Worm (Caenorhabditis elegans): ENCODE data around the gene F23D12.7.

F23D12.7 gene

ce11 chrX:14486503-14486902 lies 32.9 kb upstream of the F23D12.7 start:
- peak; percentile 16 for TF ChIP-seq blmp-1 (tag; optimal IDR thresholded peaks at IDR 0.05)
- no peak for TF ChIP-seq nhr-85 (tag)

ce11 chrX:14484827-14485226 lies 31.2 kb upstream of the F23D12.7 start, which contains the start of gene M163.8:
TSS of gene M163.8 (plus strand) at chrX:14485127.
- no peak for TF ChIP-seq snu-23 (GFP tag; optimal IDR thresholded peaks at IDR 0.05)
- TF ChIP-seq nhr-85 (tag), result peak; percentile 21

- TF ChIP-seq nhr-84 (tag; optimal IDR thresholded peaks at IDR 0.05), result no peak
- TF ChIP-seq snpc-4 (tag; optimal IDR thresholded peaks at IDR 0.05), result peak; percentile 77
Measured at ce11 chrX:14481637-14482036, 28.0 kb upstream of the F23D12.7 start.

ce11 chrX:14480248-14480647 lies 26.6 kb upstream of the F23D12.7 start, which contains the start of gene gfi-3:
TSS of gene gfi-3 (plus strand) at chrX:14480572.
- TF ChIP-seq lin-35 (GFP tag; optimal IDR thresholded peaks at IDR 0.05) (peak; percentile 72 to 86), F16B12.6 (tag; optimal IDR thresholded peaks at IDR 0.05) (peak; percentile 33), sox-4 (tag; optimal IDR thresholded peaks at IDR 0.05) (peak; percentile 42), mdl-1 (tag; optimal IDR thresholded peaks at IDR 0.05) (peak in 1 of 2 experiments; percentile 63), nhr-20 (tag; optimal IDR thresholded peaks at IDR 0.05) (peak; percentile 91), isw-1 (GFP tag; IDR thresholded peaks at IDR 0.05) (peak; percentile 64), lin-13 (GFP tag; optimal IDR thresholded peaks at IDR 0.05) (peak; percentile 85), efl-3 (GFP tag; optimal IDR thresholded peaks at IDR 0.05) (no peak), nhr-47 (tag; optimal IDR thresholded peaks at IDR 0.05) (peak; percentile 89), egl-13 (tag; optimal IDR thresholded peaks at IDR 0.05) (no peak), efl-1 (optimal IDR thresholded peaks at IDR 0.05) (peak; percentile 66 to 74), efl-1 (GFP tag; optimal IDR thresholded peaks at IDR 0.05 in 1 of 2) (peak; percentile 58 to 97), lsy-2 (tag; optimal IDR thresholded peaks at IDR 0.05) (peak; percentile 79 to 86), ceh-63 (GFP tag; optimal IDR thresholded peaks at IDR 0.05) (no peak), blmp-1 (tag; optimal IDR thresholded peaks at IDR 0.05) (peak; percentile 56), tbx-2 (tag; optimal IDR thresholded peaks at IDR 0.05) (peak; percentile 89), xbp-1 (tag; optimal IDR thresholded peaks at IDR 0.05) (peak; percentile 81), nhr-77 (tag; optimal IDR thresholded peaks at IDR 0.05) (peak; percentile 65), nhr-76 (tag; optimal IDR thresholded peaks at IDR 0.05) (no peak), snu-23 (GFP tag; optimal IDR thresholded peaks at IDR 0.05) (peak; percentile 88), C34B4.2 (tag; optimal IDR thresholded peaks at IDR 0.05) (no peak), ceh-90 (tag; optimal IDR thresholded peaks at IDR 0.05) (no peak), C16A3.4 (tag; optimal IDR thresholded peaks at IDR 0.05) (peak; percentile 76), lin-39 (tag; optimal IDR thresholded peaks at IDR 0.05) (peak; percentile 85), tlp-1 (tag; optimal IDR thresholded peaks at IDR 0.05) (no peak), skn-1 (tag; optimal IDR thresholded peaks at IDR 0.05) (peak; percentile 60), ztf-11 (tag; optimal IDR thresholded peaks at IDR 0.05) (peak in 1 of 2 experiments; percentile 71), lin-15B (tag; optimal IDR thresholded peaks at IDR 0.05) (peak; percentile 43), unc-86 (tag; optimal IDR thresholded peaks at IDR 0.05) (peak; percentile 73), unc-98 (GFP tag; IDR thresholded peaks at IDR 0.05) (no peak), unc-130 (tag; optimal IDR thresholded peaks at IDR 0.05) (peak; percentile 51), swsn-7 (tag; optimal IDR thresholded peaks at IDR 0.05) (peak; percentile 93), nhr-11 (tag; optimal IDR thresholded peaks at IDR 0.05) (peak; percentile 15), vab-15 (tag; optimal IDR thresholded peaks at IDR 0.05) (no peak), nhr-19 (GFP tag; conservative IDR thresholded peaks at IDR 0.05) (peak; percentile 90), mab-9 (GFP tag; IDR thresholded peaks at IDR 0.05) (peak; percentile 54; the same call in 1 of the 2 replicates), ceh-88 (GFP tag; IDR thresholded peaks at IDR 0.05) (0 out of 2 replicates have a peak, but pooled peaks have one; percentile 14), lir-3 (tag; optimal IDR thresholded peaks at IDR 0.05; ENCODE audit: poor library complexity) (peak; percentile 44), aha-1 (tag; optimal IDR thresholded peaks at IDR 0.05) (peak; percentile 42), pax-3 (tag; optimal IDR thresholded peaks at IDR 0.05) (peak; percentile 49), ets-5 (GFP tag; IDR thresholded peaks at IDR 0.05) (no peak), sptf-1 (tag; optimal IDR thresholded peaks at IDR 0.05) (no peak), fkh-10 (GFP tag; optimal IDR thresholded peaks at IDR 0.05) (peak; percentile 6), ama-1 (optimal IDR thresholded peaks at IDR 0.05) (no peak), ztf-4 (tag; optimal IDR thresholded peaks at IDR 0.05) (peak; percentile 57), fos-1 (tag; optimal IDR thresholded peaks at IDR 0.05) (peak; percentile 55)

Data from whole organism, L1 larva.